Worm (Caenorhabditis elegans) whole organism, L4/young adult: ENCODE measurements around the gene ard-1.

Experiments
- W03F9.2 ChIP-seq: fragments of 150-350 bp; optimal IDR thresholded peaks from 2 replicates; lab custom pipeline; 2014; ENCODE audit warnings: missing biosample characterization, missing genetic modification characterization
- him-1 ChIP-seq: sonication (generic microtip); optimal IDR thresholded peaks from 2 replicates; lab custom pipeline; 2016; ENCODE audit warnings: missing genotype, missing genetic modification reagents, missing genetic modification characterization, missing compliant biosample characterization

DNA sequence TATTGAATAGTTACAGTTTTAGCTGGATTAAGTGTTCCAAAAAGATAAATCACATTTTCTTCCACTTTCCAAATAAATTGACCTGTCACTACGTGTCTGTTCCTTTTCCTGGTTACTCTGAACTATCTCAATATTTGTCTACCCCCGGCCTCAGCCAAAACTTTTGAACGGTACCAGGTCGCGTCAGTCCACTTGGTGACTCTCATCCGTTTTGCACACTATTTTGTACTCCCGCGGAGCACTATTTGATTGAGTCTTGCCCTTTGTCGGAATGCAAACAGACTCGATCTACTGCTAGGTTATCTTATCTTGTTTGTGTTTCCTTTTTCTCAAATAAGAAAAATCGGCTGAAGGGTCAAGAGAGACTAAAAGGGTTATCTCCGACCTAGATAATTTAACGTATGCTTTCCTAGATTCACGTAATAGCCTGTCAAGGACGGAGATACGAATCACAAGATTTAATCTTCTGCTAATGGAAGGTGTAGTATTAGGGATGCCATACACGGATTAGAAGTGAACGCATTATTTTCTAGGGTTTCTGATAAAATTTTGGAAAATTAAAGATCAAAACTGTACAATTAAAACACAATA, 11.0 kb upstream of the ard-1 start:
- TF ChIP-seq him-1 (tag; lab: Kevin White, UChicago) (no peak), W03F9.2 (tag; lab: Kevin White, UChicago) (no peak)
